Worm (Caenorhabditis elegans) whole organism, L1 larva: Measurements from ENCODE around the gene Y71H2AM.29.
A peak's percentile ranks its signal among the peaks of the same experiment; 100 is the strongest.

Experiments used
- ama-1 ChIP-seq: fragments of 150-350 bp; optimal IDR thresholded peaks from 2 replicates; lab custom pipeline; 2014
- blmp-1 ChIP-seq: fragments of 150-350 bp; optimal IDR thresholded peaks from 2 replicates; lab custom pipeline; 2014; ENCODE audit warnings: missing biosample characterization, missing genetic modification characterization
- grh-1 ChIP-seq: fragments of 200-800 bp; sonication (Bioruptor generic); IDR thresholded peaks from 2 replicates; pipeline ENCODE4 v1.3.6; 2022; ENCODE audit warnings: missing genetic modification reagents, missing genetic modification characterization, missing compliant biosample characterization
- lin-39 ChIP-seq: fragments of 150-350 bp; optimal IDR thresholded peaks from 2 replicates; lab custom pipeline; 2014; ENCODE audit warnings: missing biosample characterization, missing genetic modification reagents, missing genetic modification characterization
- mab-9 ChIP-seq: fragments of 200-800 bp; sonication (Bioruptor generic); IDR thresholded peaks from 2 replicates; pipeline ENCODE4 v1.3.6; 2022; ENCODE audit warnings: missing genetic modification reagents, missing genetic modification characterization, missing compliant biosample characterization
- mep-1 ChIP-seq: fragments of 150-350 bp; optimal IDR thresholded peaks from 2 replicates; lab custom pipeline; 2014; ENCODE audit warnings: missing biosample characterization, missing genetic modification characterization
- nhr-28 ChIP-seq: fragments of 150-350 bp; optimal IDR thresholded peaks from 2 replicates; lab custom pipeline; 2014; ENCODE audit warnings: missing biosample characterization, missing genetic modification characterization
- nhr-84 ChIP-seq: sonication (generic microtip); optimal IDR thresholded peaks from 2 replicates; lab custom pipeline; 2017; ENCODE audit warnings: missing biosample characterization, missing genetic modification characterization
- pag-3 ChIP-seq: sonication (generic microtip); optimal IDR thresholded peaks from 2 replicates; lab custom pipeline; 2017; ENCODE audit warnings: missing genetic modification characterization, mild to moderate bottlenecking, missing compliant biosample characterization, antibody characterized with exemption, borderline replicate concordance; ENCODE audit not compliant: insufficient read depth
- unc-130 ChIP-seq: fragments of 150-350 bp; optimal IDR thresholded peaks from 2 replicates; lab custom pipeline; 2017; ENCODE audit warnings: missing biosample characterization, missing genetic modification characterization, inconsistent platforms
- zag-1 ChIP-seq: fragments of 150-350 bp; optimal IDR thresholded peaks from 2 replicates; lab custom pipeline; 2014; ENCODE audit warnings: missing biosample characterization, missing genetic modification characterization
- ztf-4 ChIP-seq: fragments of 150-350 bp; optimal IDR thresholded peaks from 2 replicates; lab custom pipeline; 2014; ENCODE audit warnings: missing biosample characterization, missing genetic modification characterization

- TF ChIP-seq lin-39 (tag; lab: Kevin White, UChicago) (no peak), grh-1 (no peak), ama-1 (lab: Kevin White, UChicago) (no peak), ztf-4 (tag; lab: Kevin White, UChicago) (no peak), blmp-1 (peak; percentile 6), pag-3 (no peak), mep-1 (tag; lab: Kevin White, UChicago) (no peak), zag-1 (no peak), unc-130 (no peak), mab-9 (GFP tag; lab: Robert Waterston, UW) (no peak), nhr-28 (no peak), nhr-84 (no peak)
These were observed 37.6 kb downstream of the Y71H2AM.29 start for ce11 chrIII:2870228-2870627.
